Fruit fly (Drosophila melanogaster) whole organism, embryonic: Measurements from ENCODE around the gene lin-52.

Experiments used
- Atf-2 ChIP-seq: fragments of 200-800 bp; sonication (Bioruptor generic); optimal IDR thresholded peaks from 2 replicates; lab custom pipeline; 2016; ENCODE audit warnings: missing biosample characterization, missing genetic modification characterization
- B-H2 ChIP-seq: fragments of 200-800 bp; sonication (Bioruptor generic); optimal IDR thresholded peaks from 2 replicates; lab custom pipeline; 2018; ENCODE audit warnings: missing biosample characterization, mild to moderate bottlenecking, missing genetic modification characterization
- CG10543 ChIP-seq: fragments of 200-800 bp; sonication (Bioruptor generic); optimal IDR thresholded peaks from 3 replicates; lab custom pipeline; 2017; ENCODE audit warnings: missing biosample characterization, mild to moderate bottlenecking, missing genetic modification characterization, moderate library complexity
- CG11695 ChIP-seq: fragments of 200-800 bp; sonication (Bioruptor generic); IDR thresholded peaks from 3 replicates; pipeline ENCODE4 v1.3.6; 2022; ENCODE audit warnings: missing biosample characterization, missing genetic modification characterization
- CG12104 ChIP-seq: fragments of 200-800 bp; sonication (Bioruptor generic); optimal IDR thresholded peaks from 3 replicates; lab custom pipeline; 2016; ENCODE audit warnings: missing biosample characterization, missing genetic modification characterization
- CG13624 ChIP-seq: fragments of 200-800 bp; sonication (Bioruptor generic); optimal IDR thresholded peaks from 2 replicates; lab custom pipeline; 2016; ENCODE audit warnings: missing biosample characterization, missing genetic modification characterization
- CG14860 ChIP-seq: fragments of 200-800 bp; sonication (Bioruptor generic); IDR thresholded peaks from 3 replicates; pipeline ENCODE4 v1.3.6; 2022; ENCODE audit warnings: missing biosample characterization, missing genetic modification characterization; ENCODE audit not compliant: partially characterized antibody
- CG14965 ChIP-seq: fragments of 200-800 bp; sonication (Bioruptor generic); optimal IDR thresholded peaks from 2 replicates; lab custom pipeline; 2016; ENCODE audit warnings: missing biosample characterization, missing genetic modification characterization, borderline replicate concordance
- CG15601 ChIP-seq: fragments of 200-800 bp; sonication (Bioruptor generic); optimal IDR thresholded peaks from 3 replicates; lab custom pipeline; 2019; ENCODE audit warnings: missing biosample characterization, mild to moderate bottlenecking, missing genetic modification characterization, moderate library complexity
- CG16815 ChIP-seq: fragments of 200-800 bp; sonication (Bioruptor generic); optimal IDR thresholded peaks from 3 replicates; lab custom pipeline; 2017; ENCODE audit warnings: missing biosample characterization, mild to moderate bottlenecking, missing genetic modification characterization
- CG2129 ChIP-seq: fragments of 200-800 bp; sonication (Bioruptor generic); IDR thresholded peaks from 2 replicates; pipeline ENCODE4 v1.3.6; 2022; ENCODE audit warnings: missing biosample characterization, missing genetic modification characterization; ENCODE audit not compliant: partially characterized antibody
- CG2712 ChIP-seq: fragments of 200-800 bp; optimal IDR thresholded peaks from 3 replicates; lab custom pipeline; 2019; ENCODE audit warnings: missing biosample characterization, mild to moderate bottlenecking, missing genetic modification characterization, moderate library complexity
- CG3163 ChIP-seq: fragments of 200-800 bp; sonication (Bioruptor generic); optimal IDR thresholded peaks from 3 replicates; lab custom pipeline; 2016; ENCODE audit warnings: missing biosample characterization, missing genetic modification characterization
- CG32767 ChIP-seq: fragments of 200-800 bp; sonication (Bioruptor generic); IDR thresholded peaks from 2 replicates; pipeline ENCODE4 v1.3.6; 2022; ENCODE audit warnings: missing biosample characterization, missing genetic modification characterization
- CG3407 ChIP-seq: fragments of 200-800 bp; sonication (Bioruptor generic); optimal IDR thresholded peaks from 2 replicates; lab custom pipeline; 2018; ENCODE audit warnings: missing biosample characterization, mild to moderate bottlenecking, missing genetic modification characterization
- CG5245 ChIP-seq: fragments of 200-800 bp; sonication (Bioruptor generic); optimal IDR thresholded peaks from 3 replicates; lab custom pipeline; 2016; ENCODE audit warnings: missing biosample characterization, missing genetic modification characterization
- CG6175 ChIP-seq: fragments of 200-800 bp; sonication (Bioruptor generic); IDR thresholded peaks from 3 replicates; pipeline ENCODE4 v1.3.6; 2022; ENCODE audit warnings: missing biosample characterization, missing genetic modification characterization
- CG7786 ChIP-seq: fragments of 200-800 bp; sonication (Bioruptor generic); optimal IDR thresholded peaks from 2 replicates; lab custom pipeline; 2016; ENCODE audit warnings: missing biosample characterization, missing genetic modification characterization
- CG7987 ChIP-seq: fragments of 200-800 bp; sonication (Bioruptor generic); optimal IDR thresholded peaks from 2 replicates; lab custom pipeline; 2018; ENCODE audit warnings: missing biosample characterization, mild to moderate bottlenecking, missing genetic modification characterization, moderate library complexity
- CG8944 ChIP-seq: fragments of 200-800 bp; sonication (Bioruptor generic); optimal IDR thresholded peaks from 3 replicates; lab custom pipeline; 2016; ENCODE audit warnings: missing biosample characterization, missing genetic modification characterization
- CrebB ChIP-seq: fragments of 200-800 bp; sonication (Bioruptor generic); optimal IDR thresholded peaks from 3 replicates; lab custom pipeline; 2018; ENCODE audit warnings: missing biosample characterization, mild to moderate bottlenecking, missing genetic modification characterization
- Deaf1 ChIP-seq: fragments of 200-800 bp; optimal IDR thresholded peaks from 3 replicates; lab custom pipeline; 2019; ENCODE audit warnings: missing biosample characterization, mild to moderate bottlenecking, missing genetic modification characterization, moderate library complexity
- ERR ChIP-seq: fragments of 200-800 bp; sonication (Bioruptor generic); optimal IDR thresholded peaks from 2 replicates; lab custom pipeline; 2016; ENCODE audit warnings: missing biosample characterization, missing genetic modification characterization
- HLH54F ChIP-seq: fragments of 200-800 bp; sonication (Bioruptor generic); optimal IDR thresholded peaks from 3 replicates; lab custom pipeline; 2016; ENCODE audit warnings: missing biosample characterization, missing genetic modification characterization
- Hr78 ChIP-seq, 2 experiments: fragments of 200-800 bp in 1 of 2; fragments of >200 bp in 1 of 2; sonication (Bioruptor generic) in 1 of 2; optimal IDR thresholded peaks; 2 replicates each; lab custom pipeline; 2017 to 2019; ENCODE audit warnings: missing biosample characterization in 2 of 2, missing genetic modification characterization in 2 of 2, mild to moderate bottlenecking in 1 of 2, moderate library complexity in 1 of 2
- MESR4 ChIP-seq: fragments of 200-800 bp; sonication (Bioruptor generic); optimal IDR thresholded peaks from 2 replicates; lab custom pipeline; 2018; ENCODE audit warnings: missing biosample characterization, mild to moderate bottlenecking, missing genetic modification characterization, moderate library complexity
- MTF-1 ChIP-seq: fragments of 200-800 bp; sonication (Bioruptor generic); optimal IDR thresholded peaks from 2 replicates; lab custom pipeline; 2018; ENCODE audit warnings: missing biosample characterization, mild to moderate bottlenecking, missing genetic modification characterization, borderline replicate concordance
- Med ChIP-seq: fragments of 200-800 bp; sonication (Bioruptor generic); peaks from one replicate; lab custom pipeline; 2016; ENCODE audit warnings: missing biosample characterization, missing genetic modification characterization, mild to moderate bottlenecking, inconsistent platforms, moderate library complexity
- Mrtf ChIP-seq: fragments of 200-800 bp; sonication (Bioruptor generic); IDR thresholded peaks from 3 replicates; pipeline ENCODE4 v1.3.6; 2022; ENCODE audit warnings: missing biosample characterization, missing genetic modification characterization
- NC2α ChIP-seq: fragments of 200-800 bp; sonication (Bioruptor generic); optimal IDR thresholded peaks from 2 replicates; lab custom pipeline; 2016; ENCODE audit warnings: missing biosample characterization, missing genetic modification characterization
- PHDP ChIP-seq: fragments of 200-800 bp; sonication (Bioruptor generic); optimal IDR thresholded peaks from 3 replicates; lab custom pipeline; 2018; ENCODE audit warnings: missing biosample characterization, mild to moderate bottlenecking, missing genetic modification characterization, moderate library complexity
- Taf1 ChIP-seq: fragments of 200-800 bp; sonication (Bioruptor generic); IDR thresholded peaks from 2 replicates; pipeline ENCODE4 v1.3.6; 2022; ENCODE audit warnings: missing biosample characterization, missing genetic modification characterization
- aop ChIP-seq: fragments of 200-800 bp; sonication (Bioruptor generic); IDR thresholded peaks from 2 replicates; pipeline ENCODE4 v1.3.6; 2022; ENCODE audit warnings: missing biosample characterization, missing genetic modification characterization
- croc ChIP-seq: fragments of 200-800 bp; sonication (Bioruptor generic); conservative IDR thresholded peaks from 3 replicates; pipeline ENCODE4 v1.3.6; 2022; ENCODE audit warnings: missing biosample characterization, missing genetic modification characterization
- dpn ChIP-seq, 2 experiments: fragments of 200-800 bp; sonication (Bioruptor generic); optimal IDR thresholded peaks; 3 replicates each; lab custom pipeline; 2016; ENCODE audit warnings: missing biosample characterization in 2 of 2, missing genetic modification characterization in 2 of 2
- jigr1 ChIP-seq: fragments of 200-800 bp; sonication (Bioruptor generic); IDR thresholded peaks from 3 replicates; pipeline ENCODE4 v1.3.6; 2022; ENCODE audit warnings: missing biosample characterization, missing genetic modification characterization
- klu ChIP-seq: fragments of 200-800 bp; sonication (Bioruptor generic); IDR thresholded peaks from 2 replicates; pipeline ENCODE4 v1.3.6; 2022; ENCODE audit warnings: missing biosample characterization, missing genetic modification characterization
- lbe ChIP-seq: fragments of 200-800 bp; sonication (Bioruptor generic); optimal IDR thresholded peaks from 2 replicates; lab custom pipeline; 2016; ENCODE audit warnings: missing biosample characterization, mild to moderate bottlenecking, missing genetic modification characterization
- prd ChIP-seq, 3 experiments: fragments of >200 bp in 2 of 3; fragments of 200-800 bp in 1 of 3; sonication (Bioruptor generic) in 1 of 3; optimal IDR thresholded peaks in 2 of 3; IDR thresholded peaks in 1 of 3; 2 replicates in 2 of 3; 3 replicates in 1 of 3; pipeline versions ENCODE4 v1.3.6 to Lab custom; 2017 to 2022; ENCODE audit warnings: missing biosample characterization in 1 of 3, missing genetic modification characterization in 1 of 3
- salm ChIP-seq: fragments of 200-800 bp; sonication (Bioruptor generic); optimal IDR thresholded peaks from 2 replicates; lab custom pipeline; 2018; ENCODE audit warnings: missing biosample characterization, mild to moderate bottlenecking, missing genetic modification characterization
- seq ChIP-seq: fragments of 200-800 bp; sonication (Bioruptor generic); IDR thresholded peaks from 2 replicates; pipeline ENCODE4 v1.3.6; 2022; ENCODE audit warnings: missing biosample characterization, missing genetic modification characterization
- sima ChIP-seq: fragments of 200-800 bp; sonication (Bioruptor generic); optimal IDR thresholded peaks from 2 replicates; lab custom pipeline; 2016; ENCODE audit warnings: missing biosample characterization, missing genetic modification characterization
- so ChIP-seq: fragments of 200-800 bp; sonication (Bioruptor generic); IDR thresholded peaks from 3 replicates; pipeline ENCODE4 v1.3.6; 2022; ENCODE audit warnings: missing biosample characterization, missing genetic modification characterization
- sob ChIP-seq: fragments of 200-800 bp; sonication (Bioruptor generic); IDR thresholded peaks from 2 replicates; pipeline ENCODE4 v1.3.6; 2022; ENCODE audit warnings: missing biosample characterization, missing genetic modification characterization
- sqz ChIP-seq: fragments of 200-800 bp; sonication (Bioruptor generic); optimal IDR thresholded peaks from 3 replicates; lab custom pipeline; 2018; ENCODE audit warnings: missing biosample characterization, mild to moderate bottlenecking, missing genetic modification characterization
- sr ChIP-seq: fragments of 200-800 bp; sonication (Bioruptor generic); IDR thresholded peaks from 3 replicates; pipeline ENCODE4 v1.3.6; 2022; ENCODE audit warnings: missing biosample characterization, missing genetic modification characterization
- unpg ChIP-seq: fragments of 200-800 bp; sonication (Bioruptor generic); optimal IDR thresholded peaks from 3 replicates; lab custom pipeline; 2018; ENCODE audit warnings: missing biosample characterization, mild to moderate bottlenecking, missing genetic modification characterization, moderate library complexity
- vfl ChIP-seq: fragments of 200-800 bp; sonication (Bioruptor generic); optimal IDR thresholded peaks from 2 replicates; lab custom pipeline; 2016; ENCODE audit warnings: missing biosample characterization, missing genetic modification characterization
- wdn ChIP-seq: fragments of 200-800 bp; sonication (Bioruptor generic); IDR thresholded peaks from 2 replicates; pipeline ENCODE4 v1.3.6; 2022; ENCODE audit warnings: missing biosample characterization, missing genetic modification characterization
- wek ChIP-seq: fragments of 200-800 bp; sonication (Bioruptor generic); optimal IDR thresholded peaks from 3 replicates; lab custom pipeline; 2018; ENCODE audit warnings: missing biosample characterization, mild to moderate bottlenecking, missing genetic modification characterization, moderate library complexity

lin-52 gene

dm6 chrX:5737676-5738220 is 17.0 kb downstream of the lin-52 start, which contains the start of gene Snx27 (continued):
- TF ChIP-seq CG11695, result no peak; the same call in 2 of the 3 replicates
- TF ChIP-seq CG16815 (GFP tag; lab: Kevin White, UChicago), result no peak
- peak; percentile 24 for TF ChIP-seq CG5245 (GFP tag; lab: Kevin White, UChicago)
- TF ChIP-seq CG8944 (GFP tag; lab: Kevin White, UChicago), result peak; percentile 43
- peak; percentile 21 for TF ChIP-seq sqz
- no peak for TF ChIP-seq Mrtf (GFP tag; lab: Robert Waterston, UW)
- TF ChIP-seq sr (GFP tag; lab: Robert Waterston, UW), result 0 out of 3 replicates have a peak, but pooled peaks have one; percentile 32
- TF ChIP-seq Deaf1 (tag; lab: Kevin White, UChicago), result no peak
- no peak for TF ChIP-seq CG14965
- peak; percentile 41 for TF ChIP-seq CG15601
- peak; percentile 50 for TF ChIP-seq B-H2 (GFP tag; lab: Kevin White, UChicago)
- TF ChIP-seq CG14860 (GFP tag; lab: Robert Waterston, UW), result peak; percentile 99
- peak; percentile 17 for TF ChIP-seq salm
- peak; percentile 11 for TF ChIP-seq klu (GFP tag; lab: Robert Waterston, UW)
- TF ChIP-seq croc (GFP tag; lab: Robert Waterston, UW), result no peak
- peak; percentile 48 for TF ChIP-seq vfl (GFP tag; lab: Kevin White, UChicago)
- peak; percentile 32 to 68 for TF ChIP-seq dpn (GFP tag; optimal IDR thresholded peaks at IDR 0.05; lab: Kevin White, UChicago)
- no peak for TF ChIP-seq wdn
- peak; percentile 95 for TF ChIP-seq Med (GFP tag; lab: Kevin White, UChicago)
- TF ChIP-seq MTF-1 (GFP tag; lab: Kevin White, UChicago), result no peak
- TF ChIP-seq CG7786 (GFP tag; lab: Kevin White, UChicago), result peak; percentile 28
- peak; percentile 56 for TF ChIP-seq HLH54F (GFP tag; lab: Kevin White, UChicago)
- peak; percentile 79 for TF ChIP-seq lbe (GFP tag; lab: Kevin White, UChicago)
- TF ChIP-seq aop, result no peak
- peak; percentile 48; the same call in 1 of the 3 replicates for TF ChIP-seq CG6175 (GFP tag; lab: Robert Waterston, UW)
- no peak for TF ChIP-seq sima
- peak; percentile 38 for TF ChIP-seq wek (GFP tag; lab: Kevin White, UChicago)
- peak; percentile 53 for TF ChIP-seq ERR (GFP tag; lab: Kevin White, UChicago)
- peak; percentile 86 for TF ChIP-seq sob (GFP tag; lab: Robert Waterston, UW)
- peak; percentile 76 for TF ChIP-seq MESR4 (GFP tag; lab: Kevin White, UChicago)
- no peak for TF ChIP-seq CG12104 (GFP tag; lab: Kevin White, UChicago)
- no peak for TF ChIP-seq NC2α
- TF ChIP-seq jigr1, result no peak
- peak; percentile 96 for TF ChIP-seq CG2129 (GFP tag; lab: Robert Waterston, UW)
- TF ChIP-seq CG3407 (GFP tag; lab: Kevin White, UChicago), result no peak
- no peak for TF ChIP-seq prd (optimal IDR thresholded peaks at IDR 0.05; lab: Kevin White, UChicago)
- TF ChIP-seq prd (GFP tag; IDR thresholded peaks at IDR 0.05; lab: Robert Waterston, UW), result peak; percentile 69
- peak; percentile 27; the same call in 1 of the 3 replicates for TF ChIP-seq so (GFP tag; lab: Robert Waterston, UW)
- TF ChIP-seq seq (GFP tag; lab: Robert Waterston, UW), result no peak
- TF ChIP-seq CG2712 (tag; lab: Kevin White, UChicago), result peak; percentile 66
- TF ChIP-seq CG3163 (GFP tag; lab: Kevin White, UChicago), result peak; percentile 44
- TF ChIP-seq unpg (GFP tag; lab: Kevin White, UChicago), result peak; percentile 11
- TF ChIP-seq Atf-2 (GFP tag; lab: Kevin White, UChicago), result peak; percentile 10
- TF ChIP-seq CG7987 (GFP tag; lab: Kevin White, UChicago), result peak; percentile 52
- no peak for TF ChIP-seq CG10543 (GFP tag; lab: Kevin White, UChicago)
- TF ChIP-seq CG13624 (GFP tag; lab: Kevin White, UChicago), result peak; percentile 75
- TF ChIP-seq CrebB, result peak; percentile 26
- TF ChIP-seq CG32767, result no peak
- peak; percentile 25 for TF ChIP-seq PHDP (tag; lab: Kevin White, UChicago)
- no peak for TF ChIP-seq Hr78 (GFP tag; optimal IDR thresholded peaks at IDR 0.05; lab: Kevin White, UChicago)
- TF ChIP-seq Taf1 (GFP tag; lab: Robert Waterston, UW), result 0 out of 2 replicates have a peak, but pooled peaks have one; percentile 26
